Worm (Caenorhabditis elegans) whole organism, L3 larva: ENCODE data around the gene abhd-3.2.
A peak's percentile ranks its signal among the peaks of the same experiment; 100 is the strongest.

Source experiments
- R02D3.7 ChIP-seq: fragments of 150-350 bp; optimal IDR thresholded peaks from 2 replicates; lab custom pipeline; 2014; ENCODE audit warnings: missing biosample characterization, missing genetic modification characterization
- aly-2 ChIP-seq: fragments of 150-350 bp; optimal IDR thresholded peaks from 2 replicates; lab custom pipeline; 2014; ENCODE audit warnings: missing biosample characterization, missing genetic modification characterization
- ceh-16 ChIP-seq: sonication (generic microtip); optimal IDR thresholded peaks from 2 replicates; lab custom pipeline; 2017; ENCODE audit warnings: missing biosample characterization, missing genetic modification characterization
- ceh-28 ChIP-seq: fragments of 150-350 bp; optimal IDR thresholded peaks from 2 replicates; lab custom pipeline; 2014; ENCODE audit warnings: missing biosample characterization, missing genetic modification reagents, missing genetic modification characterization
- ceh-82 ChIP-seq: fragments of 150-350 bp; optimal IDR thresholded peaks from 2 replicates; lab custom pipeline; 2014; ENCODE audit warnings: missing biosample characterization, missing genetic modification characterization
- ceh-9 ChIP-seq: sonication (generic microtip); optimal IDR thresholded peaks from 2 replicates; lab custom pipeline; 2018; ENCODE audit warnings: missing biosample characterization, missing genetic modification characterization
- daf-12 ChIP-seq: fragments of 150-350 bp; optimal IDR thresholded peaks from 2 replicates; lab custom pipeline; 2014; ENCODE audit warnings: missing biosample characterization, missing genetic modification reagents, missing genetic modification characterization
- elt-1 ChIP-seq: fragments of 150-350 bp; optimal IDR thresholded peaks from 2 replicates; lab custom pipeline; 2014; ENCODE audit warnings: missing biosample characterization, missing genetic modification characterization
- elt-2 ChIP-seq: sonication (generic microtip); optimal IDR thresholded peaks from 2 replicates; lab custom pipeline; 2016; ENCODE audit warnings: missing genetic modification reagents, mild to moderate bottlenecking, missing genetic modification characterization, missing compliant biosample characterization
- elt-3 ChIP-seq, 3 experiments: fragments of 150-350 bp in 1 of 3; sonication (generic microtip) in 2 of 3; optimal IDR thresholded peaks; 2 replicates in 2 of 3; 4 replicates in 1 of 3; lab custom pipeline; 2014 to 2017; ENCODE audit warnings: missing biosample characterization in 3 of 3, missing genetic modification characterization in 3 of 3
- eor-1 ChIP-seq, 2 experiments: fragments of 150-350 bp; optimal IDR thresholded peaks; 2 replicates each; lab custom pipeline; 2014 to 2018; ENCODE audit warnings: missing biosample characterization in 2 of 2, missing genetic modification characterization in 2 of 2
- fkh-10 ChIP-seq: sonication (generic microtip); optimal IDR thresholded peaks from 2 replicates; lab custom pipeline; 2017; ENCODE audit warnings: missing biosample characterization, missing genetic modification reagents, missing genetic modification characterization
- fos-1 ChIP-seq: fragments of 150-350 bp; optimal IDR thresholded peaks from 2 replicates; lab custom pipeline; 2014; ENCODE audit warnings: missing biosample characterization, missing genetic modification characterization
- hmg-11 ChIP-seq: sonication (generic microtip); optimal IDR thresholded peaks from 2 replicates; lab custom pipeline; 2016; ENCODE audit warnings: missing genetic modification characterization, missing compliant biosample characterization
- jun-1 ChIP-seq: fragments of 150-350 bp; optimal IDR thresholded peaks from 2 replicates; lab custom pipeline; 2014; ENCODE audit warnings: missing biosample characterization, missing genetic modification reagents, missing genetic modification characterization
- lin-15B ChIP-seq: fragments of 150-350 bp; optimal IDR thresholded peaks from 2 replicates; lab custom pipeline; 2014; ENCODE audit warnings: missing biosample characterization, missing genetic modification characterization
- lin-39 ChIP-seq: fragments of 150-350 bp; optimal IDR thresholded peaks from 2 replicates; lab custom pipeline; 2018; ENCODE audit warnings: missing biosample characterization, missing genetic modification reagents, missing genetic modification characterization
- lsy-12 ChIP-seq: sonication (generic microtip); optimal IDR thresholded peaks from 2 replicates; lab custom pipeline; 2016; ENCODE audit warnings: mild to moderate bottlenecking, missing genetic modification characterization, missing compliant biosample characterization
- nfya-1 ChIP-seq: sonication (generic microtip); optimal IDR thresholded peaks from 2 replicates; lab custom pipeline; 2017; ENCODE audit warnings: missing genetic modification characterization, mild to moderate bottlenecking, missing compliant biosample characterization, antibody characterized with exemption, moderate library complexity; ENCODE audit not compliant: insufficient read depth
- nhr-11 ChIP-seq: fragments of 150-350 bp; optimal IDR thresholded peaks from 2 replicates; lab custom pipeline; 2014; ENCODE audit warnings: missing biosample characterization, missing genetic modification characterization
- nhr-23 ChIP-seq: fragments of 150-350 bp; optimal IDR thresholded peaks from 2 replicates; lab custom pipeline; 2014; ENCODE audit warnings: missing biosample characterization, missing genetic modification reagents, missing genetic modification characterization
- nhr-237 ChIP-seq: fragments of 150-350 bp; optimal IDR thresholded peaks from 2 replicates; lab custom pipeline; 2014; ENCODE audit warnings: missing biosample characterization, missing genetic modification characterization
- nhr-25 ChIP-seq: sonication (generic microtip); optimal IDR thresholded peaks from 2 replicates; lab custom pipeline; 2017; ENCODE audit warnings: missing biosample characterization, missing genetic modification characterization
- nhr-43 ChIP-seq: sonication (generic microtip); optimal IDR thresholded peaks from 2 replicates; lab custom pipeline; 2016; ENCODE audit warnings: mild to moderate bottlenecking, missing genetic modification characterization, missing compliant biosample characterization; ENCODE audit not compliant: poor library complexity, severe bottlenecking
- pha-4 ChIP-seq: fragments of 150-350 bp; optimal IDR thresholded peaks from 2 replicates; lab custom pipeline; 2014; ENCODE audit warnings: missing biosample characterization, missing genetic modification reagents, missing genetic modification characterization
- pqm-1 ChIP-seq: fragments of 150-350 bp; optimal IDR thresholded peaks from 2 replicates; lab custom pipeline; 2017; ENCODE audit warnings: missing biosample characterization, missing genetic modification characterization, inconsistent platforms
- sea-2 ChIP-seq: fragments of 150-350 bp; sonication (generic microtip); optimal IDR thresholded peaks from 4 replicates; lab custom pipeline; 2014; ENCODE audit warnings: missing biosample characterization, missing genetic modification reagents, missing genetic modification characterization
- unc-39 ChIP-seq: sonication (generic microtip); optimal IDR thresholded peaks from 4 replicates; lab custom pipeline; 2017; ENCODE audit warnings: missing biosample characterization, missing genetic modification characterization
- zag-1 ChIP-seq: fragments of 150-350 bp; optimal IDR thresholded peaks from 2 replicates; lab custom pipeline; 2014; ENCODE audit warnings: missing biosample characterization, missing genetic modification characterization
- ztf-4 ChIP-seq: fragments of 150-350 bp; optimal IDR thresholded peaks from 2 replicates; lab custom pipeline; 2014; ENCODE audit warnings: missing biosample characterization, missing genetic modification characterization

Gene abhd-3.2

DNA sequence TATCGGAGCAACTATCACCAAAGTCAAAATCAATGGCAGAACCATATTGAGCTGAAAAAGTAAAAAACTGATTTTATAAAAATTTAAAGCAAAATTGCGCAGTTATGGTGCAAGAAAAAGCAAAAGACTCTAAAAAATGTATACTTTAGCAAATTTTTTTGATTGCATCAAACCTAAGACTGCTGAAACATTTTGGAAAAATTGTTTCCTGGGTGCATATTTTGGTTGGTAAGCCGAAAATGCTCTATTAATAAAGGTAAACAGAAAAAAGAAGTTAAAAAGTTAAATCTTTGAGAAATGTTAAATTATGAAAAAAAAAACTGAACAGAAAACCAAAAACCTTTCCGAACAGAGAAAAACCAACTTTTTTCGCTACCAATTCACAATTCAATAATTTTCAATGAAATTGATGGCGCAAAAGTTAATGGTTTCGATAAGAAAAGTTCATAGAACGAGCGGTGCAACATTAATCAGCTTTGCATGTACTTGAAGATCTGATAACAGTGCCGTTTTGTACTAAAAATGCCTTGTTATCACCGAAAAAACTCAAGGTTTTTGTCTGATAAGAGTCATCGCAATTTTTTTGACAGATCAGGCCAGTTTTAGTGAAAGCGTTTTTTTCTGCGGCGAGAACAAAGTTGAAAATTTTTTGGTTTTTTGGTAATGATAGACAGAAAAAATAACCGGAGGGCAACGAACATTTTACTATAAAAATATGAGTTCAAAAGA lies at the start of gene abhd-3.2:
abhd-3.2 (minus strand) TSS at position 51 of the 729 bp plus-strand sequence.
- TF ChIP-seq aly-2 (tag; lab: Kevin White, UChicago), result no peak
- TF ChIP-seq ceh-28 (tag; lab: Kevin White, UChicago), result peak; percentile 15
- TF ChIP-seq nfya-1 (tag; lab: Kevin White, UChicago), result peak; percentile 10
- TF ChIP-seq elt-2 (tag; lab: Kevin White, UChicago), result peak; percentile 100
- peak; percentile 100 for TF ChIP-seq pqm-1 (tag; lab: Kevin White, UChicago)
- peak; percentile 84 for TF ChIP-seq jun-1 (tag; lab: Kevin White, UChicago)
- peak; percentile 70 for TF ChIP-seq fos-1 (tag; lab: Kevin White, UChicago)
- no peak for TF ChIP-seq eor-1 (tag; optimal IDR thresholded peaks at IDR 0.05; lab: Kevin White, UChicago)
- no peak for TF ChIP-seq sea-2 (GFP tag; lab: Kevin White, UChicago)
- no peak for TF ChIP-seq nhr-11 (tag; lab: Kevin White, UChicago)
- peak in 2 of 3 experiments; percentile 59 to 77 for TF ChIP-seq elt-3 (tag; optimal IDR thresholded peaks at IDR 0.05; lab: Kevin White, UChicago)
- TF ChIP-seq ceh-16, result no peak
- peak; percentile 73 for TF ChIP-seq pha-4 (tag; lab: Kevin White, UChicago)
- TF ChIP-seq zag-1, result no peak
- TF ChIP-seq ceh-9 (tag; lab: Kevin White, UChicago), result no peak

DNA sequence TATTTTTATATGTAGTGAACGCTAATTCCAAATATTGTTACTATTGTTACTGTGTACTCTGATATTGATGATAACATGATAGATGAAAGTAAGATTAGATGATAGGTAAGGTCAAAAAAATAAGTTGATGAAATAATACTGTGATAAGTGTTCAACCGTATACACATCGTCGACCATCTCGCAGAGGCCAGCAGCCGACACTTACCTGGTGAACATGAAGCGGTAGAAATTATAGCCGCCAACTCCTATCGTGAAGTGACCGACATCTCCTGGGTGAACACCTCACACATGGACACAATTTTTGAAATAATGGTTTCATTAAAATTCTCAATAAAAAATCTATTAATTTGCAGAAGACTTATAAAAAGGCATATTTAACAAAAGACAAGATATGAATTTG lies 49.6 kb upstream of the abhd-3.2 start:
- TF ChIP-seq hmg-11 (tag; lab: Kevin White, UChicago), result no peak
- no peak for TF ChIP-seq lsy-12 (tag; lab: Kevin White, UChicago)
- no peak for TF ChIP-seq ceh-82 (tag; lab: Kevin White, UChicago)
- no peak for TF ChIP-seq nhr-11 (tag; lab: Kevin White, UChicago)
- TF ChIP-seq unc-39 (tag; lab: Kevin White, UChicago), result no peak
- no peak for TF ChIP-seq ceh-16

DNA sequence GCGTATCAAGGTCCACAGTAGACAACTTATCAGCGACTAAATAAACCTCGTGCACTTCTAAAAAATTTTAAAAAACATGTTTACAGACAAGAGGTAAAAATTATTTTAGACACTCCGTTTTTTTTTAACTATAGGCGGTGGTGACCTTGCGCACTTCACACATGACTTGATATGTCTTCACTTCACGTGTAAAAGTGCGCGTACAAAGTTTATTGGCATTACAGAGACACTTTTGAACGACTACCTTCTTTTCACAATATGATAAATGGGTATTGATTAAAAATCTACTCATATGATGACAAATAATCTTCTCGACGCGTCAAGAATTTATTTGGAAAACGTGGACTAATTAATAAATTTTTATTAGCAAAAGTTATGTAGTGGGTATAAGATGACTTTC lies 48.9 kb upstream of the abhd-3.2 start:
- TF ChIP-seq nhr-23 (tag; lab: Kevin White, UChicago) (peak; percentile 21), pqm-1 (tag; lab: Kevin White, UChicago) (no peak), nhr-43 (tag; lab: Kevin White, UChicago) (peak; percentile 57), nhr-25 (tag; lab: Kevin White, UChicago) (peak; percentile 72)

DNA sequence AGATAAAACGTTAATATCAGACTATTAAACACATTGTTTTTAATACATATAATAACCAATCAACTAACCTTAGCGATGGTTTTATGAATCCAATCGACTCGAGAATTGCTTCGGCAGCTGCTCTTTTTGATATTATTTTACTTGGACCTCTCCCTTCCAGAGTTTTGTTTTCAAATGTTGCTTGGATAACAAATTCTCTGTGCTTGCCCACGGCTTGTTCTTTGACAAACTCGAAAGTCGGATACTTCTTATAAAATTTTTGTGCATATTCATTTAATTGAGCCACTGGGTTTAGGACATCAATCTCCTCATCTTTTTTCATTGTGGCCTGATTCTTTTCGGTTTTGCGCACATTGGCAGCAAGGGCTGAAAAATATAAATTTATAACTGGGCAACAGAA lies 47.2 kb upstream of the abhd-3.2 start, which contains the start of gene F55A4.3:
F55A4.3 (minus strand) TSS at position 101 of the 400 bp plus-strand sequence.
- TF ChIP-seq pqm-1 (tag; lab: Kevin White, UChicago), result no peak
- no peak for TF ChIP-seq nhr-237 (tag; lab: Kevin White, UChicago)
- TF ChIP-seq ztf-4 (tag; lab: Kevin White, UChicago), result no peak
- no peak for TF ChIP-seq elt-1 (tag; lab: Kevin White, UChicago)
- TF ChIP-seq ceh-28 (tag; lab: Kevin White, UChicago), result no peak
- no peak for TF ChIP-seq eor-1 (tag; optimal IDR thresholded peaks at IDR 0.05; lab: Kevin White, UChicago)
- no peak for TF ChIP-seq daf-12 (tag; lab: Kevin White, UChicago)
- no peak for TF ChIP-seq jun-1 (tag; lab: Kevin White, UChicago)
- TF ChIP-seq R02D3.7 (tag; lab: Kevin White, UChicago), result no peak
- TF ChIP-seq fkh-10 (GFP tag; lab: Kevin White, UChicago), result no peak
- TF ChIP-seq, all 47 proteins: peak for 0

DNA sequence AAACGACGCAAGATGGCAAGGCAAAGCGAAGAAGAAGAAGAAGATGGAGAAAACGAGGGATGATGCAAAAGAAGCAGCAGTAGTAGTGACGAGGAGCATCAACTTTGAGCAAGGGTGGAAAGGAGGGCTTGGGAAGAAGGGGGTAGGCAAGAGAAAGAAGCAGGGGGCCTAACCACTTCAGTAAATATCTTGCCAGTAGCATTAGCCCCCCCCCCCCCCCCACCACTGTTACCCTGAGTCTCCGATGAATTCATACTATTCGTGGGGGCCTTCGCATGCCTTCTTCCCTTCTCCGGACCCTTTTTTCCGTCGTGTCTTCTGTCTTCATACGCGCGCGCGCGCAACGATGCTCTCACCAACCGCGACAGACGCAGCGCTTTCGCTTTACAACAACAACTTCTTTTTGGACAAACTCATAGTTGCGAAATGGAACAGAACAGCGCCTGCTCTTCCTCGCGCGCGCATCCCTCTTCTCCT lies 44.1 kb upstream of the abhd-3.2 start:
- peak; percentile 1 for TF ChIP-seq fkh-10 (GFP tag; lab: Kevin White, UChicago)
- peak; percentile 7 for TF ChIP-seq lin-15B (tag; lab: Kevin White, UChicago)
- no peak for TF ChIP-seq nhr-11 (tag; lab: Kevin White, UChicago)
- peak; percentile 89 for TF ChIP-seq lin-39 (tag; lab: Kevin White, UChicago)
- no peak for TF ChIP-seq fos-1 (tag; lab: Kevin White, UChicago)
- TF ChIP-seq hmg-11 (tag; lab: Kevin White, UChicago), result peak; percentile 66
- TF ChIP-seq, all 47 proteins: peak for 4
